Worm (Caenorhabditis elegans) whole organism, late embryonic: ENCODE results near the gene C23H4.8.

ENCODE experiments used
- K02D7.2 ChIP-seq: sonication (generic microtip); optimal IDR thresholded peaks from 2 replicates; lab custom pipeline; 2017; ENCODE audit warnings: mild to moderate bottlenecking, missing genetic modification characterization, missing compliant biosample characterization
- ceh-22 ChIP-seq: sonication (generic microtip); optimal IDR thresholded peaks from 2 replicates; lab custom pipeline; 2017; ENCODE audit warnings: missing biosample characterization, missing genetic modification characterization
- ceh-9 ChIP-seq: sonication (generic microtip); optimal IDR thresholded peaks from 2 replicates; lab custom pipeline; 2016; ENCODE audit warnings: mild to moderate bottlenecking, missing genetic modification characterization, inconsistent platforms, missing compliant biosample characterization
- pha-4 ChIP-seq: fragments of 150-350 bp; optimal IDR thresholded peaks from 2 replicates; lab custom pipeline; 2018; ENCODE audit warnings: missing biosample characterization, missing genetic modification reagents, missing genetic modification characterization

ce11 chrX:12256594-12257048 is 39.6 kb downstream of the C23H4.8 start, which contains the start of gene E01G6.2:
- TF ChIP-seq ceh-22 (tag; lab: Kevin White, UChicago) (no peak), ceh-9 (tag; lab: Kevin White, UChicago) (no peak), pha-4 (no peak), K02D7.2 (tag; lab: Kevin White, UChicago) (no peak)
